Fruit fly (Drosophila melanogaster) whole organism, embryonic: ENCODE data around the gene Mms19.

Experiments used
- Asciz ChIP-seq: fragments of 200-800 bp; sonication (Bioruptor generic); optimal IDR thresholded peaks from 2 replicates; lab custom pipeline; 2017; ENCODE audit warnings: missing biosample characterization, mild to moderate bottlenecking, missing genetic modification characterization, missing genetic modification reagents
- C15 ChIP-seq: fragments of 200-800 bp; sonication (Bioruptor generic); IDR thresholded peaks from 3 replicates; pipeline ENCODE4 v1.3.6; 2022; ENCODE audit warnings: missing biosample characterization, missing genetic modification characterization
- CG10543 ChIP-seq: fragments of 200-800 bp; sonication (Bioruptor generic); optimal IDR thresholded peaks from 3 replicates; lab custom pipeline; 2017; ENCODE audit warnings: missing biosample characterization, mild to moderate bottlenecking, missing genetic modification characterization, moderate library complexity
- CG10959 ChIP-seq: fragments of 200-800 bp; sonication (Bioruptor generic); IDR thresholded peaks from 2 replicates; pipeline ENCODE4 v1.3.6; 2022; ENCODE audit warnings: missing biosample characterization, missing genetic modification characterization
- CG11560 ChIP-seq: fragments of 200-800 bp; sonication (Bioruptor generic); IDR thresholded peaks from 3 replicates; pipeline ENCODE4 v1.3.6; 2022; ENCODE audit warnings: missing biosample characterization, missing genetic modification characterization
- CG12104 ChIP-seq: fragments of 200-800 bp; sonication (Bioruptor generic); optimal IDR thresholded peaks from 3 replicates; lab custom pipeline; 2016; ENCODE audit warnings: missing biosample characterization, missing genetic modification characterization
- CG12659 ChIP-seq: fragments of 200-800 bp; sonication (Bioruptor generic); optimal IDR thresholded peaks from 3 replicates; lab custom pipeline; 2017; ENCODE audit warnings: mild to moderate bottlenecking, missing biosample characterization, missing genetic modification reagents, missing genetic modification characterization
- CG16863 ChIP-seq: fragments of 200-800 bp; sonication (Bioruptor generic); optimal IDR thresholded peaks from 3 replicates; lab custom pipeline; 2016; ENCODE audit warnings: missing biosample characterization, missing genetic modification characterization
- CG18011 ChIP-seq: fragments of 200-800 bp; sonication (Bioruptor generic); optimal IDR thresholded peaks from 2 replicates; lab custom pipeline; 2017; ENCODE audit warnings: missing biosample characterization, missing genetic modification characterization, mild to moderate bottlenecking, moderate library complexity, missing genotype
- CG2120 ChIP-seq: fragments of 200-800 bp; sonication (Bioruptor generic); optimal IDR thresholded peaks from 3 replicates; lab custom pipeline; 2016; ENCODE audit warnings: missing biosample characterization, missing genetic modification characterization
- CG2129 ChIP-seq: fragments of 200-800 bp; sonication (Bioruptor generic); IDR thresholded peaks from 2 replicates; pipeline ENCODE4 v1.3.6; 2022; ENCODE audit warnings: missing biosample characterization, missing genetic modification characterization; ENCODE audit not compliant: partially characterized antibody
- CG30431 ChIP-seq: fragments of 200-800 bp; sonication (Bioruptor generic); optimal IDR thresholded peaks from 2 replicates; lab custom pipeline; 2017; ENCODE audit warnings: missing biosample characterization, missing genetic modification characterization
- CG31365 ChIP-seq: fragments of 200-800 bp; sonication (Bioruptor generic); optimal IDR thresholded peaks from 2 replicates; lab custom pipeline; 2018; ENCODE audit warnings: missing biosample characterization, mild to moderate bottlenecking, missing genetic modification characterization
- CG43689 ChIP-seq: fragments of 200-800 bp; sonication (Bioruptor generic); IDR thresholded peaks from 2 replicates; pipeline ENCODE4 v1.3.6; 2022; ENCODE audit warnings: missing biosample characterization, missing genetic modification characterization
- CG4424 ChIP-seq: fragments of 200-800 bp; sonication (Bioruptor generic); optimal IDR thresholded peaks from 3 replicates; lab custom pipeline; 2016; ENCODE audit warnings: missing biosample characterization, missing genetic modification characterization
- CG4617 ChIP-seq: fragments of 200-800 bp; sonication (Bioruptor generic); optimal IDR thresholded peaks from 3 replicates; lab custom pipeline; 2016; ENCODE audit warnings: missing biosample characterization, missing genetic modification characterization, borderline replicate concordance
- CG5180 ChIP-seq: fragments of 200-800 bp; sonication (Bioruptor generic); optimal IDR thresholded peaks from 3 replicates; lab custom pipeline; 2017; ENCODE audit warnings: missing biosample characterization, missing genetic modification characterization, mild to moderate bottlenecking, moderate library complexity, missing genetic modification reagents
- CG5245 ChIP-seq: fragments of 200-800 bp; sonication (Bioruptor generic); optimal IDR thresholded peaks from 3 replicates; lab custom pipeline; 2016; ENCODE audit warnings: missing biosample characterization, missing genetic modification characterization
- CG6683 ChIP-seq: fragments of 200-800 bp; sonication (Bioruptor generic); optimal IDR thresholded peaks from 2 replicates; lab custom pipeline; 2017; ENCODE audit warnings: missing biosample characterization, mild to moderate bottlenecking, missing genetic modification characterization, missing genetic modification reagents
- CG7839 ChIP-seq: fragments of 200-800 bp; sonication (Bioruptor generic); optimal IDR thresholded peaks from 3 replicates; lab custom pipeline; 2018; ENCODE audit warnings: missing biosample characterization, mild to moderate bottlenecking, missing genetic modification characterization, moderate library complexity
- Dbx ChIP-seq: fragments of 200-800 bp; sonication (Bioruptor generic); IDR thresholded peaks from 3 replicates; pipeline ENCODE4 v1.3.6; 2022; ENCODE audit warnings: missing biosample characterization, missing genetic modification characterization
- Dek ChIP-seq: fragments of 200-800 bp; sonication (Bioruptor generic); optimal IDR thresholded peaks from 3 replicates; lab custom pipeline; 2019; ENCODE audit warnings: missing biosample characterization, mild to moderate bottlenecking, missing genetic modification characterization, moderate library complexity
- Dip2 ChIP-seq: fragments of 200-800 bp; sonication (Bioruptor generic); IDR thresholded peaks from 2 replicates; pipeline ENCODE4 v1.3.6; 2022; ENCODE audit warnings: missing biosample characterization, missing genetic modification characterization
- HmgZ ChIP-seq: fragments of 200-800 bp; sonication (Bioruptor generic); optimal IDR thresholded peaks from 2 replicates; lab custom pipeline; 2018; ENCODE audit warnings: missing biosample characterization, mild to moderate bottlenecking, missing genetic modification characterization
- Hr3 ChIP-seq: fragments of 200-800 bp; sonication (Bioruptor generic); optimal IDR thresholded peaks from 3 replicates; lab custom pipeline; 2016; ENCODE audit warnings: missing biosample characterization, missing genetic modification characterization
- NC2α ChIP-seq: fragments of 200-800 bp; sonication (Bioruptor generic); optimal IDR thresholded peaks from 2 replicates; lab custom pipeline; 2016; ENCODE audit warnings: missing biosample characterization, missing genetic modification characterization
- Nf-YB ChIP-seq: fragments of 200-800 bp; sonication (Bioruptor generic); optimal IDR thresholded peaks from 3 replicates; lab custom pipeline; 2019; ENCODE audit warnings: missing biosample characterization, mild to moderate bottlenecking, missing genetic modification characterization, moderate library complexity
- Six4 ChIP-seq: fragments of 200-800 bp; sonication (Bioruptor generic); optimal IDR thresholded peaks from 2 replicates; lab custom pipeline; 2016; ENCODE audit warnings: missing biosample characterization, missing genetic modification characterization
- Vsx1 ChIP-seq: fragments of 200-800 bp; sonication (Bioruptor generic); optimal IDR thresholded peaks from 2 replicates; lab custom pipeline; 2017; ENCODE audit warnings: missing biosample characterization, mild to moderate bottlenecking, missing genetic modification characterization, missing genetic modification reagents
- al ChIP-seq: fragments of 200-800 bp; sonication (Bioruptor generic); IDR thresholded peaks from 2 replicates; pipeline ENCODE4 v1.3.6; 2022; ENCODE audit warnings: missing biosample characterization, missing genetic modification characterization
- aop ChIP-seq: fragments of 200-800 bp; sonication (Bioruptor generic); IDR thresholded peaks from 2 replicates; pipeline ENCODE4 v1.3.6; 2022; ENCODE audit warnings: missing biosample characterization, missing genetic modification characterization
- ap ChIP-seq: fragments of 200-800 bp; sonication (Bioruptor generic); IDR thresholded peaks from 2 replicates; pipeline ENCODE4 v1.3.6; 2022; ENCODE audit warnings: missing biosample characterization, missing genetic modification characterization
- cato ChIP-seq: fragments of 200-800 bp; sonication (Bioruptor generic); optimal IDR thresholded peaks from 2 replicates; lab custom pipeline; 2016; ENCODE audit warnings: missing biosample characterization, missing genetic modification characterization, borderline replicate concordance
- cwo ChIP-seq: fragments of 200-800 bp; sonication (Bioruptor generic); optimal IDR thresholded peaks from 3 replicates; lab custom pipeline; 2017; ENCODE audit warnings: missing biosample characterization, missing genetic modification characterization, mild to moderate bottlenecking, moderate library complexity, missing genetic modification reagents
- dm ChIP-seq: fragments of 200-800 bp; sonication (Bioruptor generic); optimal IDR thresholded peaks from 3 replicates; lab custom pipeline; 2016; ENCODE audit warnings: missing biosample characterization, missing genetic modification characterization
- dmrt11E ChIP-seq: fragments of 200-800 bp; sonication (Bioruptor generic); optimal IDR thresholded peaks from 3 replicates; lab custom pipeline; 2018; ENCODE audit warnings: missing biosample characterization, mild to moderate bottlenecking, missing genetic modification characterization, moderate library complexity
- ems ChIP-seq: fragments of 200-800 bp; sonication (Bioruptor generic); optimal IDR thresholded peaks from 3 replicates; lab custom pipeline; 2016; ENCODE audit warnings: missing biosample characterization, missing genetic modification characterization
- gfzf ChIP-seq: fragments of 200-800 bp; sonication (Bioruptor generic); optimal IDR thresholded peaks from 2 replicates; lab custom pipeline; 2016; ENCODE audit warnings: missing biosample characterization, mild to moderate bottlenecking, missing genetic modification characterization, moderate library complexity
- inv ChIP-seq: fragments of 200-800 bp; sonication (Bioruptor generic); IDR thresholded peaks from 2 replicates; pipeline ENCODE4 v1.3.6; 2022; ENCODE audit warnings: missing biosample characterization, missing genetic modification characterization; ENCODE audit not compliant: partially characterized antibody
- nmo ChIP-seq: fragments of 200-800 bp; sonication (Bioruptor generic); optimal IDR thresholded peaks from 2 replicates; lab custom pipeline; 2018; ENCODE audit warnings: missing biosample characterization, mild to moderate bottlenecking, missing genetic modification characterization, moderate library complexity
- oc ChIP-seq: fragments of 200-800 bp; sonication (Bioruptor generic); optimal IDR thresholded peaks from 2 replicates; lab custom pipeline; 2018; ENCODE audit warnings: missing biosample characterization, mild to moderate bottlenecking, missing genetic modification characterization, moderate library complexity
- otp ChIP-seq: fragments of 200-800 bp; sonication (Bioruptor generic); IDR thresholded peaks from 3 replicates; pipeline ENCODE4, ENCODE4 v1.3.6; 2022; ENCODE audit warnings: missing biosample characterization, missing genetic modification characterization
- peb ChIP-seq: fragments of 200-800 bp; sonication (Bioruptor generic); IDR thresholded peaks from 2 replicates; pipeline ENCODE4 v1.3.6; 2022; ENCODE audit warnings: missing biosample characterization, missing genetic modification characterization
- ro ChIP-seq: fragments of 200-800 bp; sonication (Bioruptor generic); IDR thresholded peaks from 2 replicates; pipeline ENCODE4 v1.3.6; 2022; ENCODE audit warnings: missing biosample characterization, missing genetic modification characterization
- sug ChIP-seq: fragments of 200-800 bp; optimal IDR thresholded peaks from 2 replicates; lab custom pipeline; 2019; ENCODE audit warnings: missing biosample characterization, mild to moderate bottlenecking, missing genetic modification characterization, moderate library complexity
- tin ChIP-seq: fragments of 200-800 bp; sonication (Bioruptor generic); optimal IDR thresholded peaks from 3 replicates; lab custom pipeline; 2016; ENCODE audit warnings: missing biosample characterization, missing genetic modification characterization
- tio ChIP-seq: fragments of 200-800 bp; sonication (Bioruptor generic); optimal IDR thresholded peaks from 2 replicates; lab custom pipeline; 2017; ENCODE audit warnings: missing biosample characterization, missing genetic modification characterization, inconsistent platforms
- toy ChIP-seq: fragments of 200-800 bp; sonication (Bioruptor generic); IDR thresholded peaks from 2 replicates; pipeline ENCODE4 v1.3.6; 2022; ENCODE audit warnings: missing biosample characterization, missing genetic modification characterization
- twi ChIP-seq: fragments of 200-800 bp; optimal IDR thresholded peaks from 2 replicates; lab custom pipeline; 2019; ENCODE audit warnings: missing biosample characterization, mild to moderate bottlenecking, missing genetic modification characterization, moderate library complexity

Gene Mms19

DNA sequence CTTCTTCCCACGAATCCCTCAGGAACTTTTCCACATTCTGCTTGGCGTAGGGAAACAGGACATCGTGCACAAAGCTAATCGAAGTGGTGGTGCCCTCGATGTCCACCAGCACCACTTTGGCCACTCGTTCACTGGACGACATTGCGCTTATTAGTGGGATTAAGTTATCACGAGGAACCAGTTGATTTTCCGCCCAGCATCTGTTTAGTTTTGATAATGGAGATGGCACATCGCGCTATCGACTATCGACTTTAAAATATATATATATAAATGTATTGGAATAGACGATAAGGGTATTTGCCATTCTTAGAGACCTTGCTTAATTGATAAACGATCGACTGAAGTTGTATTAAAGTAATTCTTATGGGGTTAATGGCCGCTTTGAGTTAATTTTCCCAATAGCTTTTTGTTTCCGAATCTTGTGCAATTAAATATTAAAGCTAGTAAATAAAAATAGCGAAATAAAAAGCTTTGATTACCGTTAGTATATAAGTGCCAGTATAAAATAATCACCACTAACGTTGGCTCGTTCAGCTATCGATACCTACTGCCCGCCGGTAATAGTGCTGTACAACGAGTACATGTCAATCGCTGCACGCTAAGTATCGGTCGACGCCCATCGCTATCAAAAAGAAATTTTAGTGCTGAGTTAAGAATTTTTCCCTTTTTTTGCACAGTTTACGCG is 24.3 kb downstream of the Mms19 start, which contains the start of the genes Enoph and Hph (continued):
- TF ChIP-seq gfzf (GFP tag; lab: Kevin White, UChicago) (no peak), CG30431 (peak; percentile 28), Dbx (peak; percentile 78), HmgZ (tag; lab: Kevin White, UChicago) (peak; percentile 49), dm (GFP tag; lab: Kevin White, UChicago) (peak; percentile 14), Dek (tag; lab: Kevin White, UChicago) (peak; percentile 36), ro (no peak), tin (peak; percentile 69), dmrt11E (peak; percentile 56), CG5180 (GFP tag; lab: Kevin White, UChicago) (peak; percentile 30), otp (GFP tag; lab: Robert Waterston, UW) (no peak), CG10543 (GFP tag; lab: Kevin White, UChicago) (peak; percentile 75), aop (GFP tag; lab: Robert Waterston, UW) (no peak), ap (GFP tag; lab: Robert Waterston, UW) (peak; percentile 47; the same call in 1 of the 2 replicates), ems (GFP tag; lab: Kevin White, UChicago) (peak; percentile 38), CG4424 (GFP tag; lab: Kevin White, UChicago) (peak; percentile 66), CG18011 (GFP tag; lab: Kevin White, UChicago) (no peak), CG43689 (GFP tag; lab: Robert Waterston, UW) (no peak), CG10959 (GFP tag; lab: Robert Waterston, UW) (no peak), oc (tag; lab: Kevin White, UChicago) (no peak), CG7839 (peak; percentile 62), CG11560 (peak; percentile 50; the same call in 1 of the 3 replicates), CG5245 (peak; percentile 38), Hr3 (GFP tag; lab: Kevin White, UChicago) (peak; percentile 70), CG2129 (GFP tag; lab: Robert Waterston, UW) (peak; percentile 44), CG2120 (GFP tag; lab: Kevin White, UChicago) (peak; percentile 77), nmo (peak; percentile 82), al (GFP tag; lab: Robert Waterston, UW) (peak; percentile 57), CG31365 (tag; lab: Kevin White, UChicago) (no peak), cato (no peak), Vsx1 (GFP tag; lab: Kevin White, UChicago) (peak; percentile 50), Six4 (GFP tag; lab: Kevin White, UChicago) (peak; percentile 46), C15 (GFP tag; lab: Robert Waterston, UW) (0 out of 3 replicates have a peak, but pooled peaks have one; percentile 17), tio (peak; percentile 59), Asciz (GFP tag; lab: Kevin White, UChicago) (no peak), CG16863 (GFP tag; lab: Kevin White, UChicago) (peak; percentile 43), CG4617 (GFP tag; lab: Kevin White, UChicago) (peak; percentile 81), toy (GFP tag; lab: Robert Waterston, UW) (no peak), peb (GFP tag; lab: Robert Waterston, UW) (no peak), NC2α (GFP tag; lab: Kevin White, UChicago) (no peak), Dip2 (GFP tag; lab: Robert Waterston, UW) (no peak), twi (tag; lab: Kevin White, UChicago) (peak; percentile 45), Nf-YB (no peak), inv (peak; percentile 78), cwo (GFP tag; lab: Kevin White, UChicago) (peak; percentile 52), CG12659 (GFP tag; lab: Kevin White, UChicago) (peak; percentile 85), CG12104 (peak; percentile 57), CG6683 (GFP tag; lab: Kevin White, UChicago) (no peak), sug (peak; percentile 65)
